Fruit fly (Drosophila melanogaster): Measurements from ENCODE around the gene wat.
A peak's percentile ranks its signal among the peaks of the same experiment; 100 is the strongest.

The wat gene

DNA sequence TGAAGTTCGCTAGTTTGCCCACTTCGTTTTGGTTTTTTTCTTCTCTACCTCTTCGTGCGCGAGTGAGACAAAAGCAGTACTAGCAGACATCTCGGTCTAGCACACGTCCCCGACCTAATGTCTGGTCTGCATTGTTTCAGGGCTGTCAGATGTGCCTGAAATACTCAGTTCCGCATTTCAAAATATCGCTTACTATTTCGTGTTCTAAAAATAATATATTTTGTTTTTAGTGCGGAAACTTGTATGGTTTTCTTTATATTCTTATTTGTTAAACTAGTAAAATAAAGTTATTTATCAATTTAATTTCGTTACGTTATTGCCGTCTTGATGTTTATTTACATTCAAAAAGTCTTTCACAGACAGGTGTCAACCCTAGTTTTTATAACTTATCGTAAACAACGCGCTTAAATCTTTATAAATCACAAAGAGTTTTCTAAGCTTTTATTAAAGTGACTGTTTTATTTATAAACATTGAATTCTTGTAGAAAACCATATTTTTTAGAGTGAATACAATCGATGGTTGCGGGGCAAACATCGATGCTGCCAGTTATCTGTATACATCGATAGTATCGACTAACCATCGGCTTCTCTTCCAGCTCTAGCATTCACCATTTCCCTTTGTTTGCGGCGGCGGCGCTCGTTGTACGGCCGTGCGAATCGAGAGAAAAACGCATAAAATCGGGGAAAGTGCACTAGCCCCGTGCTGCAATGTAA, 43.2 kb upstream of the wat start (continued):
- TF ChIP-seq NFAT (GFP tag; IDR thresholded peaks at IDR 0.05) (no peak), da (GFP tag; optimal IDR thresholded peaks at IDR 0.05) (peak; percentile 41), shn (GFP tag; optimal IDR thresholded peaks at IDR 0.05) (peak; percentile 56), NC2α (GFP tag; optimal IDR thresholded peaks at IDR 0.05) (no peak), CG33557 (GFP tag; optimal IDR thresholded peaks at IDR 0.05) (peak; percentile 52), CG10462 (GFP tag; optimal IDR thresholded peaks at IDR 0.05) (peak; percentile 15), CG6683 (GFP tag; optimal IDR thresholded peaks at IDR 0.05) (peak; percentile 32), Ptx1 (GFP tag; IDR thresholded peaks at IDR 0.05) (no peak), chn (GFP tag; optimal IDR thresholded peaks at IDR 0.05) (peak; percentile 34), lab (GFP tag; optimal IDR thresholded peaks at IDR 0.05) (peak; percentile 80), Fer2 (tag; optimal IDR thresholded peaks at IDR 0.05) (peak; percentile 81), Gug (GFP tag; IDR thresholded peaks at IDR 0.05) (peak; percentile 59; the same call in 3 of the 4 replicates), CG2678 (tag; optimal IDR thresholded peaks at IDR 0.05) (peak; percentile 89), fd102C (GFP tag; optimal IDR thresholded peaks at IDR 0.05) (no peak), cato (GFP tag; optimal IDR thresholded peaks at IDR 0.05; ENCODE audit: borderline replicate concordance) (no peak), CG18262 (tag; optimal IDR thresholded peaks at IDR 0.05) (peak; percentile 84), CG2712 (tag; optimal IDR thresholded peaks at IDR 0.05) (peak; percentile 82), lbe (GFP tag; optimal IDR thresholded peaks at IDR 0.05) (peak; percentile 40), CG31224 (GFP tag; IDR thresholded peaks at IDR 0.05) (no peak), CG13424 (tag; optimal IDR thresholded peaks at IDR 0.05) (peak; percentile 85), Oaz (GFP tag; IDR thresholded peaks at IDR 0.05) (no peak), CG3407 (GFP tag; optimal IDR thresholded peaks at IDR 0.05) (peak; percentile 48), org-1 (GFP tag; optimal IDR thresholded peaks at IDR 0.05) (peak; percentile 49), nerfin-1 (tag; optimal IDR thresholded peaks at IDR 0.05) (peak; percentile 59), aop (GFP tag; IDR thresholded peaks at IDR 0.05) (no peak), CG8388 (GFP tag; optimal IDR thresholded peaks at IDR 0.05) (peak; percentile 64), tx (GFP tag; optimal IDR thresholded peaks at IDR 0.05) (peak; percentile 28), Mes4 (GFP tag; optimal IDR thresholded peaks at IDR 0.05) (peak; percentile 5), CG18011 (GFP tag; optimal IDR thresholded peaks at IDR 0.05) (peak; percentile 25), cwo (GFP tag; optimal IDR thresholded peaks at IDR 0.05) (peak; percentile 65), bab2 (GFP tag; optimal IDR thresholded peaks at IDR 0.05) (peak; percentile 52), CG30020 (tag; optimal IDR thresholded peaks at IDR 0.05) (peak; percentile 36), CG10959 (GFP tag; IDR thresholded peaks at IDR 0.05) (no peak), tup (GFP tag; optimal IDR thresholded peaks at IDR 0.05) (peak; percentile 3), CG15601 (tag; optimal IDR thresholded peaks at IDR 0.05) (peak; percentile 61), twi (tag; optimal IDR thresholded peaks at IDR 0.05) (peak; percentile 8), CG10543 (GFP tag; optimal IDR thresholded peaks at IDR 0.05) (peak; percentile 88), Dip3 (GFP tag; optimal IDR thresholded peaks at IDR 0.05) (peak; percentile 46), grau (tag; optimal IDR thresholded peaks at IDR 0.05) (peak; percentile 82), wor (GFP tag; IDR thresholded peaks at IDR 0.05) (no peak), CG7928 (GFP tag; optimal IDR thresholded peaks at IDR 0.05) (peak; percentile 64), az2 (GFP tag; optimal IDR thresholded peaks at IDR 0.05) (peak; percentile 57), CG1832 (GFP tag; optimal IDR thresholded peaks at IDR 0.05) (peak; percentile 87), CG17568 (GFP tag; optimal IDR thresholded peaks at IDR 0.05) (peak; percentile 22), pzg (GFP tag; optimal IDR thresholded peaks at IDR 0.05) (peak; percentile 58), otp (GFP tag; IDR thresholded peaks at IDR 0.05) (no peak), MESR4 (GFP tag; optimal IDR thresholded peaks at IDR 0.05) (peak; percentile 77), CG17612 (GFP tag; IDR thresholded peaks at IDR 0.05) (no peak), schlank (tag; optimal IDR thresholded peaks at IDR 0.05) (no peak)

All from whole organism, embryonic.